Worm (Caenorhabditis elegans) whole organism, early embryonic: ENCODE measurements around the gene idpp-9.

Source experiments
- B0310.2 ChIP-seq: sonication (generic microtip); optimal IDR thresholded peaks from 2 replicates; lab custom pipeline; 2016; ENCODE audit warnings: mild to moderate bottlenecking, missing genetic modification characterization, missing compliant biosample characterization
- F13C5.2 ChIP-seq: sonication (generic microtip); optimal IDR thresholded peaks from 2 replicates; lab custom pipeline; 2017; ENCODE audit warnings: mild to moderate bottlenecking, missing genetic modification characterization, inconsistent platforms, missing compliant biosample characterization
- aly-1 ChIP-seq: sonication (generic microtip); optimal IDR thresholded peaks from 2 replicates; lab custom pipeline; 2016; ENCODE audit warnings: missing genetic modification characterization, missing compliant biosample characterization
- ama-1 ChIP-seq: fragments of 150-350 bp; optimal IDR thresholded peaks from 2 replicates; lab custom pipeline; 2014
- ceh-13 ChIP-seq: fragments of 200-800 bp; sonication (Bioruptor generic); optimal IDR thresholded peaks from 2 replicates; lab custom pipeline; 2018; ENCODE audit warnings: mild to moderate bottlenecking, missing genetic modification characterization, missing compliant biosample characterization
- ceh-36 ChIP-seq: sonication (generic microtip); optimal IDR thresholded peaks from 2 replicates; lab custom pipeline; 2016; ENCODE audit warnings: missing genetic modification characterization, inconsistent platforms, missing compliant biosample characterization
- ets-7 ChIP-seq: sonication (generic microtip); optimal IDR thresholded peaks from 2 replicates; lab custom pipeline; 2016; ENCODE audit warnings: missing genotype, missing genetic modification characterization, missing compliant biosample characterization
- flt-1 ChIP-seq: fragments of 200-800 bp; sonication (Bioruptor generic); IDR thresholded peaks from 2 replicates; pipeline ENCODE4 v1.3.6; 2022; ENCODE audit warnings: missing genetic modification characterization, missing compliant biosample characterization
- hmbx-1 ChIP-seq: sonication (generic microtip); optimal IDR thresholded peaks from 2 replicates; lab custom pipeline; 2016; ENCODE audit warnings: mild to moderate bottlenecking, missing genetic modification characterization, missing compliant biosample characterization
- hmg-4 ChIP-seq: fragments of 200-800 bp; sonication (Bioruptor generic); optimal IDR thresholded peaks from 2 replicates; lab custom pipeline; 2018; ENCODE audit warnings: mild to moderate bottlenecking, missing genetic modification characterization, missing compliant biosample characterization
- hnd-1 ChIP-seq: sonication (generic microtip); optimal IDR thresholded peaks from 2 replicates; lab custom pipeline; 2016; ENCODE audit warnings: missing genetic modification characterization, missing compliant biosample characterization
- pes-1 ChIP-seq: fragments of 200-800 bp; sonication (Bioruptor generic); IDR thresholded peaks from 2 replicates; pipeline ENCODE4 v1.3.6; 2022; ENCODE audit warnings: missing genetic modification reagents, missing genetic modification characterization, missing compliant biosample characterization
- scrt-1 ChIP-seq: fragments of 200-800 bp; sonication (Bioruptor generic); IDR thresholded peaks from 2 replicates; pipeline ENCODE4 v1.3.6; 2022; ENCODE audit warnings: missing genetic modification characterization, missing compliant biosample characterization
- sea-1 ChIP-seq: fragments of 200-800 bp; sonication (Bioruptor generic); conservative IDR thresholded peaks from 2 replicates; pipeline ENCODE4 v1.3.6; 2022; ENCODE audit warnings: missing genetic modification characterization, missing compliant biosample characterization
- tbx-11 ChIP-seq: fragments of 200-800 bp; sonication (Bioruptor generic); IDR thresholded peaks from 2 replicates; pipeline ENCODE4 v1.3.6; 2022; ENCODE audit warnings: missing genetic modification characterization, missing compliant biosample characterization
- tbx-37 ChIP-seq: fragments of 200-800 bp; sonication (Bioruptor generic); conservative IDR thresholded peaks from 2 replicates; pipeline ENCODE4 v1.3.6; 2022; ENCODE audit warnings: missing genetic modification reagents, missing genetic modification characterization, missing compliant biosample characterization
- tra-4 ChIP-seq: sonication (generic microtip); optimal IDR thresholded peaks from 2 replicates; lab custom pipeline; 2017; ENCODE audit warnings: missing genetic modification characterization, missing compliant biosample characterization

Gene idpp-9

ce11 chrX:3937884-3938283 is 22.2 kb upstream of the idpp-9 start:
- TF ChIP-seq pes-1 (GFP tag; lab: Robert Waterston, UW) (no peak), scrt-1 (GFP tag; lab: Robert Waterston, UW) (no peak), tra-4 (tag; lab: Kevin White, UChicago) (no peak), tbx-11 (GFP tag; lab: Robert Waterston, UW) (no peak), ets-7 (no peak), sea-1 (GFP tag; lab: Robert Waterston, UW) (no peak), F13C5.2 (tag; lab: Kevin White, UChicago) (no peak), aly-1 (tag; lab: Kevin White, UChicago) (no peak), flt-1 (GFP tag; lab: Robert Waterston, UW) (no peak), hmg-4 (GFP tag; lab: Kevin White, UChicago) (no peak), B0310.2 (tag; lab: Kevin White, UChicago) (no peak), ceh-36 (tag; lab: Kevin White, UChicago) (no peak), ama-1 (no peak), tbx-37 (GFP tag; lab: Robert Waterston, UW) (no peak), ceh-13 (no peak), hnd-1 (tag; lab: Kevin White, UChicago) (no peak), hmbx-1 (tag; lab: Kevin White, UChicago) (no peak)

- TF ChIP-seq ceh-36 (tag; lab: Kevin White, UChicago) (no peak), F13C5.2 (tag; lab: Kevin White, UChicago) (no peak), pes-1 (GFP tag; lab: Robert Waterston, UW) (no peak), tbx-37 (GFP tag; lab: Robert Waterston, UW) (no peak), tra-4 (tag; lab: Kevin White, UChicago) (no peak), aly-1 (tag; lab: Kevin White, UChicago) (no peak), scrt-1 (GFP tag; lab: Robert Waterston, UW) (no peak), ama-1 (no peak), sea-1 (GFP tag; lab: Robert Waterston, UW) (no peak)
Measured at ce11 chrX:3937483-3937882, 21.8 kb upstream of the idpp-9 start.

ce11 chrX:3932694-3933093 is 17.0 kb upstream of the idpp-9 start:
- TF ChIP-seq flt-1 (GFP tag; lab: Robert Waterston, UW): no peak
- no peak for TF ChIP-seq ets-7
- TF ChIP-seq hmbx-1 (tag; lab: Kevin White, UChicago): no peak
- TF ChIP-seq ama-1: no peak
- no peak for TF ChIP-seq hnd-1 (tag; lab: Kevin White, UChicago)
- TF ChIP-seq ceh-13: no peak
- TF ChIP-seq aly-1 (tag; lab: Kevin White, UChicago): no peak
- TF ChIP-seq pes-1 (GFP tag; lab: Robert Waterston, UW): no peak
- TF ChIP-seq tra-4 (tag; lab: Kevin White, UChicago): no peak
- no peak for TF ChIP-seq B0310.2 (tag; lab: Kevin White, UChicago)
- no peak for TF ChIP-seq hmg-4 (GFP tag; lab: Kevin White, UChicago)
- TF ChIP-seq F13C5.2 (tag; lab: Kevin White, UChicago): no peak
- TF ChIP-seq sea-1 (GFP tag; lab: Robert Waterston, UW): no peak
- TF ChIP-seq tbx-37 (GFP tag; lab: Robert Waterston, UW): no peak
- no peak for TF ChIP-seq scrt-1 (GFP tag; lab: Robert Waterston, UW)
- no peak for TF ChIP-seq ceh-36 (tag; lab: Kevin White, UChicago)
- TF ChIP-seq tbx-11 (GFP tag; lab: Robert Waterston, UW): no peak

- TF ChIP-seq aly-1 (tag; lab: Kevin White, UChicago) (no peak), hmg-4 (GFP tag; lab: Kevin White, UChicago) (no peak), flt-1 (GFP tag; lab: Robert Waterston, UW) (no peak), B0310.2 (tag; lab: Kevin White, UChicago) (no peak), F13C5.2 (tag; lab: Kevin White, UChicago) (no peak), tra-4 (tag; lab: Kevin White, UChicago) (no peak), pes-1 (GFP tag; lab: Robert Waterston, UW) (no peak), tbx-11 (GFP tag; lab: Robert Waterston, UW) (no peak), tbx-37 (GFP tag; lab: Robert Waterston, UW) (no peak), ceh-13 (no peak)
Measured at ce11 chrX:3931350-3931749, 15.7 kb upstream of the idpp-9 start, which contains the start of gene adt-3. adt-3 (plus strand) TSS chrX:3931650.

ce11 chrX:3925776-3926175 is 10.1 kb upstream of the idpp-9 start, which contains the start of gene T22B2.1:
T22B2.1 (plus strand) TSS chrX:3926076.
- TF ChIP-seq ama-1 (no peak), F13C5.2 (tag; lab: Kevin White, UChicago) (no peak), tbx-11 (GFP tag; lab: Robert Waterston, UW) (no peak), tbx-37 (GFP tag; lab: Robert Waterston, UW) (no peak)

- no peak for TF ChIP-seq ets-7
- no peak for TF ChIP-seq sea-1 (GFP tag; lab: Robert Waterston, UW)
- no peak for TF ChIP-seq aly-1 (tag; lab: Kevin White, UChicago)
- TF ChIP-seq F13C5.2 (tag; lab: Kevin White, UChicago): no peak
- no peak for TF ChIP-seq ceh-13
- no peak for TF ChIP-seq tbx-11 (GFP tag; lab: Robert Waterston, UW)
- no peak for TF ChIP-seq ama-1
- TF ChIP-seq B0310.2 (tag; lab: Kevin White, UChicago): no peak
- TF ChIP-seq scrt-1 (GFP tag; lab: Robert Waterston, UW): no peak
- TF ChIP-seq hnd-1 (tag; lab: Kevin White, UChicago): no peak
- no peak for TF ChIP-seq tbx-37 (GFP tag; lab: Robert Waterston, UW)
- no peak for TF ChIP-seq pes-1 (GFP tag; lab: Robert Waterston, UW)
- TF ChIP-seq hmg-4 (GFP tag; lab: Kevin White, UChicago): no peak
- TF ChIP-seq ceh-36 (tag; lab: Kevin White, UChicago): no peak
- TF ChIP-seq tra-4 (tag; lab: Kevin White, UChicago): no peak
- no peak for TF ChIP-seq flt-1 (GFP tag; lab: Robert Waterston, UW)
- no peak for TF ChIP-seq hmbx-1 (tag; lab: Kevin White, UChicago)
Measured at ce11 chrX:3920747-3921146, 5.1 kb upstream of the idpp-9 start.

ce11 chrX:3920101-3920500 is 4.5 kb upstream of the idpp-9 start, which contains the start of gene T22B2.2:
T22B2.2 (plus strand) TSS chrX:3920401.
- TF ChIP-seq ceh-36 (tag; lab: Kevin White, UChicago): no peak
- no peak for TF ChIP-seq ets-7
- TF ChIP-seq F13C5.2 (tag; lab: Kevin White, UChicago): no peak
- no peak for TF ChIP-seq hnd-1 (tag; lab: Kevin White, UChicago)
- no peak for TF ChIP-seq flt-1 (GFP tag; lab: Robert Waterston, UW)
- TF ChIP-seq ama-1: no peak
- no peak for TF ChIP-seq pes-1 (GFP tag; lab: Robert Waterston, UW)
- TF ChIP-seq tbx-37 (GFP tag; lab: Robert Waterston, UW): no peak
- TF ChIP-seq tbx-11 (GFP tag; lab: Robert Waterston, UW): no peak
- no peak for TF ChIP-seq tra-4 (tag; lab: Kevin White, UChicago)
- TF ChIP-seq ceh-13: no peak
- no peak for TF ChIP-seq aly-1 (tag; lab: Kevin White, UChicago)
- no peak for TF ChIP-seq hmg-4 (GFP tag; lab: Kevin White, UChicago)
- no peak for TF ChIP-seq hmbx-1 (tag; lab: Kevin White, UChicago)
- no peak for TF ChIP-seq scrt-1 (GFP tag; lab: Robert Waterston, UW)
- no peak for TF ChIP-seq B0310.2 (tag; lab: Kevin White, UChicago)
- no peak for TF ChIP-seq sea-1 (GFP tag; lab: Robert Waterston, UW)
